Fruit fly (Drosophila melanogaster) whole organism, embryonic: ENCODE data around the gene Ae2.

ENCODE experiments used
- Blimp-1 ChIP-seq: fragments of 200-800 bp; sonication (Bioruptor generic); optimal IDR thresholded peaks from 3 replicates; lab custom pipeline; 2018; ENCODE audit warnings: missing biosample characterization, missing genetic modification characterization, mild to moderate bottlenecking, moderate library complexity, missing genetic modification reagents
- CG11085 ChIP-seq: fragments of 200-800 bp; sonication (Bioruptor generic); IDR thresholded peaks from 2 replicates; pipeline ENCODE4 v1.3.6; 2022; ENCODE audit warnings: missing biosample characterization, missing genetic modification characterization
- CG14860 ChIP-seq: fragments of 200-800 bp; sonication (Bioruptor generic); IDR thresholded peaks from 3 replicates; pipeline ENCODE4 v1.3.6; 2022; ENCODE audit warnings: missing biosample characterization, missing genetic modification characterization; ENCODE audit not compliant: partially characterized antibody
- CG16813 ChIP-seq: fragments of 200-800 bp; sonication (Bioruptor generic); IDR thresholded peaks from 3 replicates; pipeline ENCODE4 v1.3.6; 2022; ENCODE audit warnings: missing biosample characterization, missing genetic modification characterization; ENCODE audit not compliant: partially characterized antibody
- CG17361 ChIP-seq: fragments of 200-800 bp; sonication (Bioruptor generic); IDR thresholded peaks from 3 replicates; pipeline ENCODE4 v1.3.6; 2022; ENCODE audit warnings: missing biosample characterization, missing genetic modification characterization
- CG17829 ChIP-seq: fragments of 200-800 bp; optimal IDR thresholded peaks from 2 replicates; lab custom pipeline; 2019; ENCODE audit warnings: missing biosample characterization, mild to moderate bottlenecking, missing genetic modification characterization, moderate library complexity
- CG1792 ChIP-seq: fragments of 200-800 bp; sonication (Bioruptor generic); optimal IDR thresholded peaks from 2 replicates; lab custom pipeline; 2016; ENCODE audit warnings: missing biosample characterization, missing genetic modification characterization
- CG2712 ChIP-seq: fragments of 200-800 bp; optimal IDR thresholded peaks from 3 replicates; lab custom pipeline; 2019; ENCODE audit warnings: missing biosample characterization, mild to moderate bottlenecking, missing genetic modification characterization, moderate library complexity
- CG2889 ChIP-seq: fragments of 200-800 bp; sonication (Bioruptor generic); IDR thresholded peaks from 3 replicates; pipeline ENCODE4 v1.3.6; 2022; ENCODE audit warnings: missing biosample characterization, missing genetic modification characterization
- CG30020 ChIP-seq: fragments of 200-800 bp; optimal IDR thresholded peaks from 2 replicates; lab custom pipeline; 2019; ENCODE audit warnings: missing biosample characterization, mild to moderate bottlenecking, missing genetic modification characterization, moderate library complexity
- CG33213 ChIP-seq: fragments of 200-800 bp; sonication (Bioruptor generic); optimal IDR thresholded peaks from 3 replicates; lab custom pipeline; 2016; ENCODE audit warnings: missing biosample characterization, missing genetic modification characterization
- CG34224 ChIP-seq: fragments of 200-800 bp; sonication (Bioruptor generic); IDR thresholded peaks from 3 replicates; pipeline ENCODE4 v1.3.6; 2022; ENCODE audit warnings: missing biosample characterization, missing genetic modification characterization; ENCODE audit not compliant: partially characterized antibody
- CG4404 ChIP-seq: fragments of 200-800 bp; sonication (Bioruptor generic); IDR thresholded peaks from 2 replicates; pipeline ENCODE4 v1.3.6; 2022; ENCODE audit warnings: missing biosample characterization, missing genetic modification characterization
- CG5953 ChIP-seq: fragments of 200-800 bp; sonication (Bioruptor generic); IDR thresholded peaks from 2 replicates; pipeline ENCODE4 v1.3.6; 2022; ENCODE audit warnings: missing biosample characterization, missing genetic modification characterization
- CG6654 ChIP-seq: fragments of 200-800 bp; sonication (Bioruptor generic); optimal IDR thresholded peaks from 2 replicates; lab custom pipeline; 2017; ENCODE audit warnings: missing biosample characterization, mild to moderate bottlenecking, missing genetic modification characterization
- CG6854 ChIP-seq: fragments of 200-800 bp; sonication (Bioruptor generic); optimal IDR thresholded peaks from 3 replicates; lab custom pipeline; 2017; ENCODE audit warnings: missing biosample characterization, mild to moderate bottlenecking, missing genetic modification characterization
- CG8089 ChIP-seq: fragments of 200-800 bp; sonication (Bioruptor generic); optimal IDR thresholded peaks from 3 replicates; lab custom pipeline; 2016; ENCODE audit warnings: missing biosample characterization, missing genetic modification characterization
- CG8290 ChIP-seq, 3 experiments: fragments of 200-800 bp; sonication (Bioruptor generic); optimal IDR thresholded peaks; 2 replicates each; lab custom pipeline; 2016 to 2019; ENCODE audit warnings: missing biosample characterization in 3 of 3, missing genetic modification characterization in 3 of 3, mild to moderate bottlenecking in 2 of 3, moderate library complexity in 1 of 3
- CG8478 ChIP-seq: fragments of >200 bp; optimal IDR thresholded peaks from 2 replicates; lab custom pipeline; 2018
- CG9797 ChIP-seq: fragments of 200-800 bp; sonication (Bioruptor generic); optimal IDR thresholded peaks from 3 replicates; lab custom pipeline; 2018; ENCODE audit warnings: missing biosample characterization, mild to moderate bottlenecking, missing genetic modification characterization
- CoRest ChIP-seq: fragments of 200-800 bp; sonication (Bioruptor generic); optimal IDR thresholded peaks from 3 replicates; lab custom pipeline; 2018; ENCODE audit warnings: missing biosample characterization, mild to moderate bottlenecking, missing genetic modification characterization, moderate library complexity
- Drgx ChIP-seq: fragments of 200-800 bp; sonication (Bioruptor generic); IDR thresholded peaks from 2 replicates; pipeline ENCODE4 v1.3.6; 2022; ENCODE audit warnings: missing biosample characterization, missing genetic modification characterization
- H2.0 ChIP-seq: fragments of 200-800 bp; sonication (Bioruptor generic); IDR thresholded peaks from 2 replicates; pipeline ENCODE4 v1.3.6; 2022; ENCODE audit warnings: missing biosample characterization, missing genetic modification characterization
- HLH54F ChIP-seq: fragments of 200-800 bp; sonication (Bioruptor generic); optimal IDR thresholded peaks from 3 replicates; lab custom pipeline; 2016; ENCODE audit warnings: missing biosample characterization, missing genetic modification characterization
- Jarid2 ChIP-seq: fragments of 200-800 bp; sonication (Bioruptor generic); optimal IDR thresholded peaks from 3 replicates; lab custom pipeline; 2017; ENCODE audit warnings: mild to moderate bottlenecking, missing biosample characterization, missing genetic modification reagents, missing genetic modification characterization
- Meics ChIP-seq: fragments of 200-800 bp; sonication (Bioruptor generic); optimal IDR thresholded peaks from 2 replicates; lab custom pipeline; 2017; ENCODE audit warnings: missing biosample characterization, mild to moderate bottlenecking, missing genetic modification characterization
- NFAT ChIP-seq: fragments of 200-800 bp; sonication (Bioruptor generic); IDR thresholded peaks from 2 replicates; pipeline ENCODE4 v1.3.6; 2022; ENCODE audit warnings: missing biosample characterization, missing genetic modification characterization
- NfI ChIP-seq: fragments of 200-800 bp; sonication (Bioruptor generic); optimal IDR thresholded peaks from 3 replicates; lab custom pipeline; 2018; ENCODE audit warnings: missing biosample characterization, mild to moderate bottlenecking, missing genetic modification characterization, moderate library complexity
- Optix ChIP-seq: fragments of 200-800 bp; sonication (Bioruptor generic); IDR thresholded peaks from 3 replicates; pipeline ENCODE4 v1.3.6; 2022; ENCODE audit warnings: missing biosample characterization, missing genetic modification characterization
- Six4 ChIP-seq: fragments of 200-800 bp; sonication (Bioruptor generic); optimal IDR thresholded peaks from 2 replicates; lab custom pipeline; 2016; ENCODE audit warnings: missing biosample characterization, missing genetic modification characterization
- Usf ChIP-seq: fragments of 200-800 bp; sonication (Bioruptor generic); optimal IDR thresholded peaks from 2 replicates; lab custom pipeline; 2017; ENCODE audit warnings: missing genotype, missing biosample characterization, missing genetic modification characterization
- bsh ChIP-seq, 2 experiments: fragments of 200-800 bp; sonication (Bioruptor generic); optimal IDR thresholded peaks; 2 replicates each; lab custom pipeline; 2017 to 2018; ENCODE audit warnings: mild to moderate bottlenecking in 2 of 2, missing biosample characterization in 2 of 2, missing genetic modification characterization in 2 of 2, moderate library complexity in 1 of 2
- chif ChIP-seq, 2 experiments: fragments of 200-800 bp; sonication (Bioruptor generic); optimal IDR thresholded peaks; 3 replicates each; lab custom pipeline; 2016; ENCODE audit warnings: missing biosample characterization in 2 of 2, missing genetic modification characterization in 2 of 2
- ewg ChIP-seq: fragments of 200-800 bp; sonication (Bioruptor generic); optimal IDR thresholded peaks from 3 replicates; lab custom pipeline; 2017; ENCODE audit warnings: mild to moderate bottlenecking, missing biosample characterization, missing genetic modification reagents, missing genetic modification characterization
- eyg ChIP-seq: fragments of 200-800 bp; sonication (Bioruptor generic); optimal IDR thresholded peaks from 3 replicates; lab custom pipeline; 2016; ENCODE audit warnings: missing biosample characterization, missing genetic modification characterization
- fd64A ChIP-seq: fragments of 200-800 bp; sonication (Bioruptor generic); optimal IDR thresholded peaks from 3 replicates; lab custom pipeline; 2018; ENCODE audit warnings: missing biosample characterization, mild to moderate bottlenecking, missing genetic modification characterization
- fru ChIP-seq: fragments of >200 bp; optimal IDR thresholded peaks from 2 replicates; lab custom pipeline; 2017
- gcm2 ChIP-seq: fragments of 200-800 bp; sonication (Bioruptor generic); optimal IDR thresholded peaks from 2 replicates; lab custom pipeline; 2016; ENCODE audit warnings: missing biosample characterization, missing genetic modification characterization
- her ChIP-seq: fragments of 200-800 bp; sonication (Bioruptor generic); optimal IDR thresholded peaks from 2 replicates; lab custom pipeline; 2016; ENCODE audit warnings: missing biosample characterization, missing genetic modification characterization
- nerfin-2 ChIP-seq: fragments of 200-800 bp; sonication (Bioruptor generic); IDR thresholded peaks from 2 replicates; pipeline ENCODE4 v1.3.6; 2022; ENCODE audit warnings: missing biosample characterization, missing genetic modification characterization; ENCODE audit not compliant: partially characterized antibody
- onecut ChIP-seq: fragments of 200-800 bp; sonication (Bioruptor generic); IDR thresholded peaks from 2 replicates; pipeline ENCODE4 v1.3.6; 2022; ENCODE audit warnings: missing biosample characterization, missing genetic modification characterization
- otp ChIP-seq: fragments of 200-800 bp; sonication (Bioruptor generic); IDR thresholded peaks from 3 replicates; pipeline ENCODE4, ENCODE4 v1.3.6; 2022; ENCODE audit warnings: missing biosample characterization, missing genetic modification characterization
- pan ChIP-seq, 4 experiments: fragments of >200 bp in 3 of 4; fragments of 200-800 bp in 1 of 4; sonication (Bioruptor generic) in 1 of 4; optimal IDR thresholded peaks in 3 of 4; IDR thresholded peaks in 1 of 4; 2 replicates each; pipeline versions ENCODE4 v1.3.6 to Lab custom; 2017 to 2022; ENCODE audit warnings: missing biosample characterization in 2 of 4, missing genetic modification characterization in 2 of 4, mixed read lengths in 1 of 4
- pb ChIP-seq: fragments of 200-800 bp; sonication (Bioruptor generic); optimal IDR thresholded peaks from 3 replicates; lab custom pipeline; 2016; ENCODE audit warnings: missing biosample characterization, missing genetic modification characterization
- run ChIP-seq: fragments of 200-800 bp; sonication (Bioruptor generic); optimal IDR thresholded peaks from 3 replicates; lab custom pipeline; 2018; ENCODE audit warnings: missing biosample characterization, mild to moderate bottlenecking, missing genetic modification characterization
- sens ChIP-seq: fragments of 200-800 bp; sonication (Bioruptor generic); peaks from one replicate; lab custom pipeline; 2016; ENCODE audit warnings: missing biosample characterization, missing genetic modification characterization
- stc ChIP-seq: fragments of 200-800 bp; sonication (Bioruptor generic); IDR thresholded peaks from 2 replicates; pipeline ENCODE4 v1.3.6; 2022; ENCODE audit warnings: missing biosample characterization, missing genetic modification characterization
- tap ChIP-seq: fragments of 200-800 bp; optimal IDR thresholded peaks from 3 replicates; lab custom pipeline; 2019; ENCODE audit warnings: missing biosample characterization, mild to moderate bottlenecking, missing genetic modification characterization, moderate library complexity
- tin ChIP-seq: fragments of 200-800 bp; sonication (Bioruptor generic); optimal IDR thresholded peaks from 3 replicates; lab custom pipeline; 2016; ENCODE audit warnings: missing biosample characterization, missing genetic modification characterization
- zen2 ChIP-seq: fragments of 200-800 bp; sonication (Bioruptor generic); IDR thresholded peaks from 3 replicates; pipeline ENCODE4 v1.3.6; 2022; ENCODE audit warnings: missing biosample characterization, missing genetic modification characterization; ENCODE audit not compliant: partially characterized antibody

Gene Ae2

DNA sequence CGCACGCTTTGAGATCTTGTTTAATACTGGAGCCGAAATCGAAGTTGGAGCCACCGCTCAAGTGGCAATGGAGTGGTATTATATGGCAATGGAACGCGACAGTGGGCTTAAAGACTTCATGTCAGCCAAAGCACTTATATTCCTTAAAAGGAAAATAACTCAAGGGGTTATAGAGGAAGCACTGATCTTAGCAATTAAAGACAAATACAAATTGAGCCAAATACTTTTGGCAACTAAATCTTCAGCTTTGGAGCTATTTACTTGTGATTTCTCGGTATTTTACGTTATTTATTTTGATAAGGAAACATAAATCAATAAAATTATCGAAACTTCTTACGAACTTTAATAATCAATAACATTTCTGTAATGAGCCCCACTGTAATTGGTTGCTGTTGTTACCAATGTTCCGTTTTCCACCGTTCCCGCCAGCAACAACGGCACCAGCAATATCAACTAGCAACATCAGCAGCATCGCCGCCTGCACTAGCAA lies 19.2 kb upstream of the Ae2 start (continued):
- TF ChIP-seq gcm2 (GFP tag; lab: Kevin White, UChicago) (peak; percentile 35), CG8290 (GFP tag; optimal IDR thresholded peaks at IDR 0.05; lab: Kevin White, UChicago) (peak; percentile 56), CG8290 (tag; optimal IDR thresholded peaks at IDR 0.05; lab: Kevin White, UChicago) (no peak), CG11085 (GFP tag; lab: Robert Waterston, UW) (peak; percentile 65), Meics (GFP tag; lab: Kevin White, UChicago) (peak; percentile 89), CG16813 (GFP tag; lab: Robert Waterston, UW) (no peak), zen2 (no peak), CG33213 (GFP tag; lab: Kevin White, UChicago) (peak; percentile 78), ewg (peak; percentile 66), onecut (GFP tag; lab: Robert Waterston, UW) (peak; percentile 86), CG6654 (peak; percentile 85), CG8089 (GFP tag; lab: Kevin White, UChicago) (peak; percentile 34), her (GFP tag; lab: Kevin White, UChicago) (peak; percentile 80), otp (peak; percentile 61; the same call in 1 of the 3 replicates), nerfin-2 (no peak), CG6854 (GFP tag; lab: Kevin White, UChicago) (peak; percentile 65), Usf (peak; percentile 25), CoRest (tag; lab: Kevin White, UChicago) (peak; percentile 87), CG4404 (peak; percentile 69), eyg (peak; percentile 89), CG17829 (tag; lab: Kevin White, UChicago) (peak; percentile 93), fru (no peak), pb (GFP tag; lab: Kevin White, UChicago) (peak; percentile 92), CG5953 (GFP tag; lab: Robert Waterston, UW) (peak; percentile 56; the same call in 1 of the 2 replicates), Optix (GFP tag; lab: Robert Waterston, UW) (peak; percentile 71), tap (tag; lab: Kevin White, UChicago) (peak; percentile 91), CG9797 (GFP tag; lab: Kevin White, UChicago) (peak; percentile 10), CG34224 (GFP tag; lab: Robert Waterston, UW) (no peak), NfI (GFP tag; lab: Kevin White, UChicago) (peak; percentile 73), Jarid2 (GFP tag; lab: Kevin White, UChicago) (peak; percentile 66), CG14860 (GFP tag; lab: Robert Waterston, UW) (no peak), CG1792 (GFP tag; lab: Kevin White, UChicago) (peak; percentile 84)

DNA sequence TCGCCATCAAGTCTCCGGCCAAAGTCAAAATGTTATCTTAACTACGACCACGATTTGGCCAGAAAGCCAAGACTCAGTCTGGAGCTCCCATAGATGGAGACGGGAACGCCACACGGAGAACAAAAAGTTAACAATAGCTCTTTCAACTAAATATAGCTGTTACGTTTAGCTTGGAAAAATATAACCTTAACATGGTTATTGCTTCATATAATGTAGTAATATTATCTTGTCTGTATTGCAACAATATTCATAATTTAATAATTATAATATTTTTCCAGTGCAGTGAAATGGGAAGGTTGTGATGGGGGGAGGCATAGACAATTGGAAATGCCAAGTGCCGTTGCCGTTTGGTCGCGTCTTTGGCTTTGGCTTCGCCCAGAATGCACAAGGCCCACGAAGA lies 18.0 kb upstream of the Ae2 start:
- TF ChIP-seq fd64A (GFP tag; lab: Kevin White, UChicago) (no peak), Drgx (GFP tag; lab: Robert Waterston, UW) (peak; percentile 79), run (no peak), Blimp-1 (GFP tag; lab: Kevin White, UChicago) (peak; percentile 11), sens (GFP tag; lab: Kevin White, UChicago) (peak; percentile 66), bsh (GFP tag; optimal IDR thresholded peaks at IDR 0.05; lab: Kevin White, UChicago) (peak; percentile 8 to 9), CG2712 (tag; lab: Kevin White, UChicago) (peak; percentile 31)

DNA sequence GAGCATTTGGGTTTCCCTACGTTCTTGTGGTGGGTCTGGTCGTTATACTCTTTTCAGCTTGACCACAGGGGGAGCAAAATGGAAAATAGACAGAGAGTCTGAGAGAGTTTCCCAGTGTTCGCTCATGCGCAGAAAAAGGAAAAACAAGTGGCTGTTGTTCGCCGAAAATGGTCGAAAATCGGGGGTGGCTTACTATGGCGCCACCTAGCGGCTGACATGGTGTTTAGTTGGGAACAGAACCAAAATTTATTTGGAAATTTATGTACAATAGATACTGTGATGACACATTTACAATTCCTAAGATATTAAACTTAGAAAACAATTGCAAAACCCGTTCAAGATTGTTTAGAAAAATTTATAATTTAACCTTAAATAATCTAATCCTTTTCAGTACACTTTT lies 11.7 kb upstream of the Ae2 start:
- TF ChIP-seq pan (optimal IDR thresholded peaks at IDR 0.05; lab: Kevin White, UChicago), result no peak
- TF ChIP-seq pan (GFP tag; optimal IDR thresholded peaks at IDR 0.05 in 1 of 2, IDR thresholded peaks at IDR 0.05 in 1 of 2), result no peak
- TF ChIP-seq NFAT (GFP tag; lab: Robert Waterston, UW), result peak; percentile 11; the same call in 1 of the 2 replicates
- no peak for TF ChIP-seq HLH54F (GFP tag; lab: Kevin White, UChicago)
- no peak for TF ChIP-seq CG17361 (GFP tag; lab: Robert Waterston, UW)
- no peak for TF ChIP-seq CG2889 (GFP tag; lab: Robert Waterston, UW)
- no peak for TF ChIP-seq CG30020 (tag; lab: Kevin White, UChicago)
- no peak for TF ChIP-seq Six4
- TF ChIP-seq tin (GFP tag; lab: Kevin White, UChicago), result no peak
- 0 out of 2 replicates have a peak, but pooled peaks have one; percentile 13 for TF ChIP-seq H2.0 (GFP tag; lab: Robert Waterston, UW)
- no peak for TF ChIP-seq stc (GFP tag; lab: Robert Waterston, UW)
- TF ChIP-seq chif (GFP tag; optimal IDR thresholded peaks at IDR 0.05; lab: Kevin White, UChicago), result no peak
- no peak for TF ChIP-seq CG8478 (lab: Kevin White, UChicago)
- TF ChIP-seq Optix (GFP tag; lab: Robert Waterston, UW), result no peak
